Worm (Caenorhabditis elegans): Measurements from ENCODE around the gene F55G11.1.

F55G11.1 gene

ce11 chrIV:12926639-12927038 is 19.7 kb downstream of the F55G11.1 start, which contains the start of gene srlf-5:
TSS of gene srlf-5 (minus strand) at chrIV:12926739.
- TF ChIP-seq aly-2 (tag; optimal IDR thresholded peaks at IDR 0.05) (no peak), jun-1 (tag; optimal IDR thresholded peaks at IDR 0.05) (no peak), elt-3 (tag; optimal IDR thresholded peaks at IDR 0.05) (no peak), snpc-4 (tag; optimal IDR thresholded peaks at IDR 0.05) (no peak), nhr-28 (tag; optimal IDR thresholded peaks at IDR 0.05) (no peak), nhr-67 (tag; optimal IDR thresholded peaks at IDR 0.05) (no peak), sea-2 (GFP tag; optimal IDR thresholded peaks at IDR 0.05) (no peak)

- TF ChIP-seq nhr-25 (tag; optimal IDR thresholded peaks at IDR 0.05), result no peak
- no peak for TF ChIP-seq aly-2 (tag; optimal IDR thresholded peaks at IDR 0.05)
- TF ChIP-seq mml-1 (tag; optimal IDR thresholded peaks at IDR 0.05), result no peak
- no peak for TF ChIP-seq sea-2 (GFP tag; optimal IDR thresholded peaks at IDR 0.05)
Observed at ce11 chrIV:12924332-12924731, 22.1 kb downstream of the F55G11.1 start, which contains the start of gene srlf-4. TSS of gene srlf-4 (minus strand) at chrIV:12924432.

ce11 chrIV:12921027-12921426 is 25.4 kb downstream of the F55G11.1 start, which contains the start of gene C32H11.4:
TSS of gene C32H11.4 (plus strand) at chrIV:12921264.
- TF ChIP-seq elt-2 (tag; optimal IDR thresholded peaks at IDR 0.05) (peak; percentile 85), pqm-1 (tag; optimal IDR thresholded peaks at IDR 0.05) (peak; percentile 69), ztf-4 (tag; optimal IDR thresholded peaks at IDR 0.05) (no peak)

- TF ChIP-seq fkh-10 (GFP tag; optimal IDR thresholded peaks at IDR 0.05) (no peak), skn-1 (tag; optimal IDR thresholded peaks at IDR 0.05) (peak; percentile 33), lin-39 (tag; optimal IDR thresholded peaks at IDR 0.05) (no peak), pqm-1 (tag; optimal IDR thresholded peaks at IDR 0.05) (peak; percentile 52), pha-4 (tag; optimal IDR thresholded peaks at IDR 0.05) (no peak)
Observed at ce11 chrIV:12920553-12920952, 25.8 kb downstream of the F55G11.1 start.

- TF ChIP-seq skn-1 (tag; optimal IDR thresholded peaks at IDR 0.05) (no peak), nhr-23 (tag; optimal IDR thresholded peaks at IDR 0.05) (no peak), ceh-28 (tag; optimal IDR thresholded peaks at IDR 0.05) (no peak), zag-1 (tag; optimal IDR thresholded peaks at IDR 0.05) (no peak), mdl-1 (tag; optimal IDR thresholded peaks at IDR 0.05) (no peak), ama-1 (optimal IDR thresholded peaks at IDR 0.05) (no peak), nfya-1 (tag; optimal IDR thresholded peaks at IDR 0.05; ENCODE audit: insufficient read depth) (no peak)
Observed at ce11 chrIV:12918256-12918655, 28.1 kb downstream of the F55G11.1 start, which contains the start of gene C32H11.3. TSS of gene C32H11.3 (plus strand) at chrIV:12918556.

- TF ChIP-seq ztf-11 (tag; optimal IDR thresholded peaks at IDR 0.05), result no peak
- no peak for TF ChIP-seq sea-2 (GFP tag; optimal IDR thresholded peaks at IDR 0.05)
- TF ChIP-seq daf-12 (tag; optimal IDR thresholded peaks at IDR 0.05), result no peak
- TF ChIP-seq lsy-12 (tag; optimal IDR thresholded peaks at IDR 0.05), result no peak
- no peak for TF ChIP-seq nhr-28 (tag; optimal IDR thresholded peaks at IDR 0.05)
- TF ChIP-seq snpc-4 (tag; optimal IDR thresholded peaks at IDR 0.05), result no peak
- no peak for TF ChIP-seq elt-2 (tag; optimal IDR thresholded peaks at IDR 0.05)
- no peak for TF ChIP-seq lin-39 (tag; optimal IDR thresholded peaks at IDR 0.05)
- no peak for TF ChIP-seq mml-1 (tag; optimal IDR thresholded peaks at IDR 0.05)
- TF ChIP-seq ceh-82 (tag; optimal IDR thresholded peaks at IDR 0.05), result no peak
- TF ChIP-seq ceh-28 (tag; optimal IDR thresholded peaks at IDR 0.05), result no peak
- TF ChIP-seq nhr-76 (tag; optimal IDR thresholded peaks at IDR 0.05), result no peak
- TF ChIP-seq eor-1 (tag; optimal IDR thresholded peaks at IDR 0.05), result no peak
- TF ChIP-seq jun-1 (tag; optimal IDR thresholded peaks at IDR 0.05), result no peak
- no peak for TF ChIP-seq pqm-1 (tag; optimal IDR thresholded peaks at IDR 0.05)
- no peak for TF ChIP-seq fos-1 (tag; optimal IDR thresholded peaks at IDR 0.05)
- no peak for TF ChIP-seq R02D3.7 (tag; optimal IDR thresholded peaks at IDR 0.05)
- TF ChIP-seq fkh-2 (tag; optimal IDR thresholded peaks at IDR 0.05), result no peak
- TF ChIP-seq ama-1 (optimal IDR thresholded peaks at IDR 0.05), result no peak
- no peak for TF ChIP-seq mdl-1 (tag; optimal IDR thresholded peaks at IDR 0.05)
Observed at ce11 chrIV:12915479-12915878, 30.9 kb downstream of the F55G11.1 start, which contains the start of gene srz-15. TSS of gene srz-15 (plus strand) at chrIV:12915779.

All from whole organism, L3 larva.